Fruit fly (Drosophila melanogaster) S2 (cell line): Measurements from ENCODE around the gene CG32720.

ENCODE experiments used
- CG8478 ChIP-seq: fragments of >200 bp; optimal IDR thresholded peaks from 2 replicates; lab custom pipeline; 2018
- CTCF ChIP-seq, 2 experiments: fragments of >200 bp; optimal IDR thresholded peaks; 2 replicates each; lab custom pipeline; 2018

DNA sequence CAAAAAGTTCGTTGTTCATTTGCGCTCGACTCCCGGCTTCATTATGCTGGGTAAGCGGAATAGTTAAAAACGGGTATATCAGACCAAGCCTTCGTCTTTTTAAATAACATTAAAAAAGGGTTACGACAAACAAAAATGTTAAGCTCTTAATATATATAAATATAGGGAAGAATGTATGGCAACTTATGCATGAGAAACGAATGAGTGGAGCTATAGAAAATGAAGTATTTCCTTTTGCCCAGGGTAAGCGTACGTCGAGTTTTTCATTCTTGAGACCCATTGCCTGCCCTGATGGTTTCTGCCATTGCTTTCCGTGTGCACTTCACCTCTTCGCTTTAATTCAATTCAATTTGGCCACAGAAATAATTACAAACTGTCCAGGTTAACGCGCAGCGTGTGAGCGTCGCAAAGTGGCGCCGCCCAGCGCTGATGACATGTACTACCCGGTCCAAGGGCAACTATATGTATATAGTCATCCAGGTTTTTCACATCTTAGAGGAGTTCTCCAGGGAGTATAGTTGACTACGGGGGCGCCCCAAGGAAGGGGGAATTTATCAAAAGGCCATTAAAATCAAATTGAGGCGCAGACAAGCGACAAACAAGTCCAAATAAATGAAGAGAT lies 44.5 kb upstream of the CG32720 start:
- TF ChIP-seq CG8478 (lab: Kevin White, UChicago): no peak
- peak; percentile 75 to 78 for TF ChIP-seq CTCF (optimal IDR thresholded peaks at IDR 0.05; lab: Kevin White, UChicago)
